Worm (Caenorhabditis elegans) whole organism, L1 larva: ENCODE measurements around the gene cdc-14.
A peak's percentile ranks its signal among the peaks of the same experiment; 100 is the strongest.

ENCODE experiments used
- C16A3.4 ChIP-seq: fragments of 150-350 bp; optimal IDR thresholded peaks from 2 replicates; lab custom pipeline; 2014; ENCODE audit warnings: missing biosample characterization, missing genetic modification characterization
- C34B4.2 ChIP-seq: sonication (generic microtip); optimal IDR thresholded peaks from 2 replicates; lab custom pipeline; 2017; ENCODE audit warnings: mild to moderate bottlenecking, missing genetic modification characterization, missing compliant biosample characterization
- F16B12.6 ChIP-seq: fragments of 150-350 bp; optimal IDR thresholded peaks from 2 replicates; lab custom pipeline; 2014; ENCODE audit warnings: missing biosample characterization, missing genetic modification characterization
- aha-1 ChIP-seq: fragments of 150-350 bp; optimal IDR thresholded peaks from 2 replicates; lab custom pipeline; 2014; ENCODE audit warnings: missing biosample characterization, missing genetic modification characterization
- alr-1 ChIP-seq: fragments of 200-800 bp; sonication (Bioruptor generic); optimal IDR thresholded peaks from 2 replicates; lab custom pipeline; 2018; ENCODE audit warnings: borderline replicate concordance, mild to moderate bottlenecking, missing genetic modification characterization, missing compliant biosample characterization
- aly-2 ChIP-seq: fragments of 150-350 bp; optimal IDR thresholded peaks from 2 replicates; lab custom pipeline; 2014; ENCODE audit warnings: missing biosample characterization, missing genetic modification characterization
- blmp-1 ChIP-seq: fragments of 150-350 bp; optimal IDR thresholded peaks from 2 replicates; lab custom pipeline; 2014; ENCODE audit warnings: missing biosample characterization, missing genetic modification characterization
- ceh-63 ChIP-seq: fragments of 200-800 bp; sonication (Bioruptor generic); optimal IDR thresholded peaks from 2 replicates; lab custom pipeline; 2018; ENCODE audit warnings: mild to moderate bottlenecking, missing genetic modification characterization, missing compliant biosample characterization
- ceh-90 ChIP-seq: sonication (generic microtip); optimal IDR thresholded peaks from 2 replicates; lab custom pipeline; 2016; ENCODE audit warnings: missing genetic modification characterization, missing compliant biosample characterization
- ces-1 ChIP-seq: fragments of 150-350 bp; optimal IDR thresholded peaks from 2 replicates; lab custom pipeline; 2014; ENCODE audit warnings: missing biosample characterization, missing genetic modification reagents, missing genetic modification characterization
- dpl-1 ChIP-seq, 3 experiments: fragments of 150-350 bp in 2 of 3; sonication (generic microtip) in 1 of 3; optimal IDR thresholded peaks; 2 replicates each; lab custom pipeline; 2014 to 2017; ENCODE audit warnings: missing biosample characterization in 3 of 3, missing genetic modification characterization in 3 of 3, missing genetic modification reagents in 3 of 3
- efl-1 ChIP-seq, 4 experiments: fragments of 150-350 bp; optimal IDR thresholded peaks in 3 of 4; peaks in 1 of 4; 1 replicate in 1 of 4; 2 replicates in 3 of 4; lab custom pipeline; 2014; ENCODE audit warnings: missing biosample characterization in 2 of 4, missing genetic modification characterization in 2 of 4, missing genetic modification reagents in 2 of 4
- elt-3 ChIP-seq, 6 experiments: fragments of 150-350 bp in 1 of 6; sonication (generic microtip); optimal IDR thresholded peaks; 2 replicates each; lab custom pipeline; 2017 to 2018; ENCODE audit warnings: missing biosample characterization in 6 of 6, missing genetic modification characterization in 6 of 6, inconsistent platforms in 1 of 6
- ets-5 ChIP-seq: fragments of 200-800 bp; sonication (Bioruptor generic); IDR thresholded peaks from 2 replicates; pipeline ENCODE4 v1.3.6; 2022; ENCODE audit warnings: missing genetic modification characterization, missing compliant biosample characterization
- fkh-10 ChIP-seq: sonication (generic microtip); optimal IDR thresholded peaks from 2 replicates; lab custom pipeline; 2017; ENCODE audit warnings: missing biosample characterization, missing genetic modification reagents, missing genetic modification characterization
- fkh-4 ChIP-seq: sonication (generic microtip); optimal IDR thresholded peaks from 2 replicates; lab custom pipeline; 2016; ENCODE audit warnings: missing compliant biosample characterization, missing genetic modification characterization, borderline replicate concordance
- fkh-8 ChIP-seq: sonication (generic microtip); optimal IDR thresholded peaks from 2 replicates; lab custom pipeline; 2016; ENCODE audit warnings: mild to moderate bottlenecking, missing genetic modification characterization, missing compliant biosample characterization
- fos-1 ChIP-seq: fragments of 150-350 bp; optimal IDR thresholded peaks from 2 replicates; lab custom pipeline; 2014; ENCODE audit warnings: missing biosample characterization, missing genetic modification characterization
- grh-1 ChIP-seq: fragments of 200-800 bp; sonication (Bioruptor generic); IDR thresholded peaks from 2 replicates; pipeline ENCODE4 v1.3.6; 2022; ENCODE audit warnings: missing genetic modification reagents, missing genetic modification characterization, missing compliant biosample characterization
- hlh-17 ChIP-seq: fragments of 200-800 bp; sonication (Bioruptor generic); optimal IDR thresholded peaks from 2 replicates; lab custom pipeline; 2018; ENCODE audit warnings: missing genetic modification characterization, mild to moderate bottlenecking, missing compliant biosample characterization, moderate library complexity, borderline replicate concordance
- hlh-4 ChIP-seq: sonication (generic microtip); optimal IDR thresholded peaks from 2 replicates; lab custom pipeline; 2016; ENCODE audit warnings: mild to moderate bottlenecking, missing genetic modification characterization, missing compliant biosample characterization
- irx-1 ChIP-seq: sonication (generic microtip); optimal IDR thresholded peaks from 2 replicates; lab custom pipeline; 2016; ENCODE audit warnings: missing genetic modification characterization, missing compliant biosample characterization
- isw-1 ChIP-seq: fragments of 200-800 bp; sonication (Bioruptor generic); IDR thresholded peaks from 2 replicates; pipeline ENCODE4 v1.3.6; 2022; ENCODE audit warnings: missing genetic modification characterization, missing compliant biosample characterization
- jun-1 ChIP-seq: fragments of 150-350 bp; optimal IDR thresholded peaks from 2 replicates; lab custom pipeline; 2014; ENCODE audit warnings: missing biosample characterization, missing genetic modification reagents, missing genetic modification characterization
- lin-13 ChIP-seq: fragments of 150-350 bp; optimal IDR thresholded peaks from 2 replicates; lab custom pipeline; 2014; ENCODE audit warnings: missing biosample characterization, missing genetic modification reagents, missing genetic modification characterization
- lin-14 ChIP-seq: fragments of 200-800 bp; sonication (Bioruptor generic); optimal IDR thresholded peaks from 2 replicates; lab custom pipeline; 2018; ENCODE audit warnings: mild to moderate bottlenecking, missing genetic modification characterization, moderate library complexity, missing compliant biosample characterization
- lir-3 ChIP-seq: sonication (generic microtip); optimal IDR thresholded peaks from 2 replicates; lab custom pipeline; 2016; ENCODE audit warnings: mild to moderate bottlenecking, missing genetic modification characterization, moderate library complexity, missing compliant biosample characterization; ENCODE audit not compliant: poor library complexity
- mab-9 ChIP-seq: fragments of 200-800 bp; sonication (Bioruptor generic); IDR thresholded peaks from 2 replicates; pipeline ENCODE4 v1.3.6; 2022; ENCODE audit warnings: missing genetic modification reagents, missing genetic modification characterization, missing compliant biosample characterization
- mef-2 ChIP-seq: fragments of 150-350 bp; optimal IDR thresholded peaks from 2 replicates; lab custom pipeline; 2014; ENCODE audit warnings: missing biosample characterization, missing genetic modification characterization
- nhr-11 ChIP-seq: fragments of 150-350 bp; optimal IDR thresholded peaks from 2 replicates; lab custom pipeline; 2014; ENCODE audit warnings: missing biosample characterization, missing genetic modification characterization
- nhr-19 ChIP-seq: fragments of 200-800 bp; sonication (Bioruptor generic); conservative IDR thresholded peaks from 2 replicates; pipeline ENCODE4 v1.3.6; 2022; ENCODE audit warnings: missing genetic modification characterization, missing compliant biosample characterization
- nhr-20 ChIP-seq: sonication (generic microtip); optimal IDR thresholded peaks from 2 replicates; lab custom pipeline; 2016; ENCODE audit warnings: mild to moderate bottlenecking, missing genetic modification characterization, missing compliant biosample characterization
- nhr-237 ChIP-seq: fragments of 150-350 bp; optimal IDR thresholded peaks from 2 replicates; lab custom pipeline; 2014; ENCODE audit warnings: missing biosample characterization, missing genetic modification characterization
- nhr-28 ChIP-seq: fragments of 150-350 bp; optimal IDR thresholded peaks from 2 replicates; lab custom pipeline; 2014; ENCODE audit warnings: missing biosample characterization, missing genetic modification characterization
- nhr-77 ChIP-seq: fragments of 150-350 bp; optimal IDR thresholded peaks from 2 replicates; lab custom pipeline; 2014; ENCODE audit warnings: missing biosample characterization, missing genetic modification characterization
- nhr-84 ChIP-seq: sonication (generic microtip); optimal IDR thresholded peaks from 2 replicates; lab custom pipeline; 2017; ENCODE audit warnings: missing biosample characterization, missing genetic modification characterization
- nhr-90 ChIP-seq: sonication (generic microtip); optimal IDR thresholded peaks from 2 replicates; lab custom pipeline; 2016; ENCODE audit warnings: mild to moderate bottlenecking, missing genetic modification characterization, missing compliant biosample characterization; ENCODE audit not compliant: poor library complexity
- pax-3 ChIP-seq: fragments of 200-800 bp; sonication (Bioruptor generic); optimal IDR thresholded peaks from 2 replicates; lab custom pipeline; 2018; ENCODE audit warnings: mild to moderate bottlenecking, missing genetic modification characterization, moderate library complexity, missing compliant biosample characterization
- pqm-1 ChIP-seq: sonication (generic microtip); optimal IDR thresholded peaks from 3 replicates; lab custom pipeline; 2017; ENCODE audit warnings: missing biosample characterization, missing genetic modification characterization
- rnt-1 ChIP-seq: sonication (generic microtip); optimal IDR thresholded peaks from 2 replicates; lab custom pipeline; 2016; ENCODE audit warnings: mild to moderate bottlenecking, missing genetic modification characterization, moderate library complexity, missing compliant biosample characterization
- skn-1 ChIP-seq: fragments of 150-350 bp; optimal IDR thresholded peaks from 2 replicates; lab custom pipeline; 2014; ENCODE audit warnings: missing biosample characterization, missing genetic modification characterization
- snu-23 ChIP-seq: sonication (generic microtip); optimal IDR thresholded peaks from 2 replicates; lab custom pipeline; 2016; ENCODE audit warnings: missing genetic modification characterization, missing compliant biosample characterization
- sox-4 ChIP-seq: sonication (generic microtip); optimal IDR thresholded peaks from 2 replicates; lab custom pipeline; 2016; ENCODE audit warnings: missing genetic modification characterization, missing compliant biosample characterization
- tbx-2 ChIP-seq: sonication (generic microtip); optimal IDR thresholded peaks from 2 replicates; lab custom pipeline; 2016; ENCODE audit warnings: missing genetic modification characterization, missing compliant biosample characterization
- unc-130 ChIP-seq: fragments of 150-350 bp; optimal IDR thresholded peaks from 2 replicates; lab custom pipeline; 2017; ENCODE audit warnings: missing biosample characterization, missing genetic modification characterization, inconsistent platforms
- unc-30 ChIP-seq: sonication (generic microtip); optimal IDR thresholded peaks from 2 replicates; lab custom pipeline; 2017; ENCODE audit warnings: missing biosample characterization, missing genetic modification characterization
- unc-62 ChIP-seq: fragments of 150-350 bp; optimal IDR thresholded peaks from 2 replicates; lab custom pipeline; 2014; ENCODE audit warnings: missing biosample characterization, missing genetic modification reagents, missing genetic modification characterization
- unc-86 ChIP-seq: sonication (generic microtip); optimal IDR thresholded peaks from 2 replicates; lab custom pipeline; 2016; ENCODE audit warnings: missing genetic modification characterization, missing compliant biosample characterization
- vab-15 ChIP-seq: sonication (generic microtip); optimal IDR thresholded peaks from 2 replicates; lab custom pipeline; 2017; ENCODE audit warnings: missing genotype, mild to moderate bottlenecking, missing genetic modification characterization, missing compliant biosample characterization
- zip-4 ChIP-seq: fragments of 200-800 bp; sonication (Bioruptor generic); optimal IDR thresholded peaks from 2 replicates; lab custom pipeline; 2018; ENCODE audit warnings: mild to moderate bottlenecking, missing genetic modification characterization, moderate library complexity, missing compliant biosample characterization
- ztf-11 ChIP-seq, 2 experiments: sonication (generic microtip); optimal IDR thresholded peaks; 2 replicates each; lab custom pipeline; 2016 to 2017; ENCODE audit warnings: missing genetic modification characterization in 2 of 2, missing biosample characterization in 1 of 2, missing compliant biosample characterization in 1 of 2

The cdc-14 gene

ce11 chrII:5599326-5600044 is 6.3 kb upstream of the cdc-14 start, which contains the start of gene C17G10.10:
Gene C17G10.10, minus strand, starts transcription at chrII:5599376.
- TF ChIP-seq unc-130 (tag; lab: Kevin White, UChicago) (peak; percentile 60), nhr-11 (tag; lab: Kevin White, UChicago) (peak; percentile 35), tbx-2 (peak; percentile 73), skn-1 (tag; lab: Kevin White, UChicago) (no peak), hlh-4 (tag; lab: Kevin White, UChicago) (no peak), lin-13 (GFP tag; lab: Kevin White, UChicago) (peak; percentile 57), unc-62 (GFP tag; lab: Kevin White, UChicago) (no peak), vab-15 (tag; lab: Kevin White, UChicago) (no peak), isw-1 (GFP tag; lab: Robert Waterston, UW) (no peak; the same call in 1 of the 2 replicates), ces-1 (GFP tag; lab: Kevin White, UChicago) (no peak), pax-3 (tag; lab: Kevin White, UChicago) (peak; percentile 19), nhr-84 (tag; lab: Kevin White, UChicago) (no peak), snu-23 (GFP tag; lab: Kevin White, UChicago) (peak; percentile 86), grh-1 (GFP tag; lab: Robert Waterston, UW) (peak; percentile 72), alr-1 (tag; lab: Kevin White, UChicago) (no peak), lir-3 (peak; percentile 28), nhr-28 (no peak), mab-9 (GFP tag; lab: Robert Waterston, UW) (no peak), unc-86 (tag; lab: Kevin White, UChicago) (peak; percentile 11), efl-1 (optimal IDR thresholded peaks at IDR 0.05; lab: Kevin White, UChicago) (peak; percentile 50 to 73), efl-1 (GFP tag; optimal IDR thresholded peaks at IDR 0.05 in 1 of 2; lab: Kevin White, UChicago) (peak; percentile 49 to 96), zip-4 (GFP tag; lab: Kevin White, UChicago) (peak; percentile 43), nhr-77 (peak; percentile 52), fkh-10 (GFP tag; lab: Kevin White, UChicago) (no peak), fkh-8 (tag; lab: Kevin White, UChicago) (no peak), rnt-1 (peak; percentile 92), ets-5 (GFP tag; lab: Robert Waterston, UW) (no peak), ceh-90 (tag; lab: Kevin White, UChicago) (no peak), aly-2 (tag; lab: Kevin White, UChicago) (peak; percentile 78), nhr-20 (tag; lab: Kevin White, UChicago) (peak; percentile 95), ceh-63 (GFP tag; lab: Kevin White, UChicago) (no peak), jun-1 (tag; lab: Kevin White, UChicago) (peak; percentile 56), lin-14 (GFP tag; lab: Kevin White, UChicago) (peak; percentile 82), C16A3.4 (tag; lab: Kevin White, UChicago) (peak; percentile 45), nhr-237 (no peak), hlh-17 (GFP tag; lab: Kevin White, UChicago) (peak; percentile 59), F16B12.6 (peak; percentile 14), elt-3 (tag; optimal IDR thresholded peaks at IDR 0.05; lab: Kevin White, UChicago) (peak in 5 of 6 experiments; percentile 3 to 79 (median 48)), fkh-4 (tag; lab: Kevin White, UChicago) (no peak), ztf-11 (tag; optimal IDR thresholded peaks at IDR 0.05; lab: Kevin White, UChicago) (no peak), pqm-1 (tag; lab: Kevin White, UChicago) (no peak), dpl-1 (GFP tag; optimal IDR thresholded peaks at IDR 0.05; lab: Kevin White, UChicago) (peak; percentile 35 to 55 (median 40)), C34B4.2 (tag; lab: Kevin White, UChicago) (no peak), unc-30 (tag; lab: Kevin White, UChicago) (no peak), blmp-1 (tag; lab: Kevin White, UChicago) (peak; percentile 34), nhr-90 (tag; lab: Kevin White, UChicago) (peak; percentile 93), sox-4 (no peak), fos-1 (tag; lab: Kevin White, UChicago) (peak; percentile 65), aha-1 (tag; lab: Kevin White, UChicago) (no peak), nhr-19 (GFP tag; lab: Robert Waterston, UW) (peak; percentile 88), mef-2 (tag; lab: Kevin White, UChicago) (no peak), irx-1 (tag; lab: Kevin White, UChicago) (peak; percentile 63)
